Worm (Caenorhabditis elegans) whole organism, late embryonic: Measurements from ENCODE around the gene Y57G11C.499.

ENCODE experiments used
- C08G9.2 ChIP-seq: sonication (generic microtip); optimal IDR thresholded peaks from 2 replicates; lab custom pipeline; 2016; ENCODE audit warnings: mild to moderate bottlenecking, missing genetic modification characterization, moderate library complexity, missing compliant biosample characterization
- K02D7.2 ChIP-seq: sonication (generic microtip); optimal IDR thresholded peaks from 2 replicates; lab custom pipeline; 2017; ENCODE audit warnings: mild to moderate bottlenecking, missing genetic modification characterization, missing compliant biosample characterization
- T23F11.4 ChIP-seq: fragments of 200-800 bp; sonication (Bioruptor generic); optimal IDR thresholded peaks from 2 replicates; lab custom pipeline; 2018; ENCODE audit warnings: mild to moderate bottlenecking, missing genetic modification characterization, missing compliant biosample characterization
- ama-1 ChIP-seq: fragments of 150-350 bp; optimal IDR thresholded peaks from 2 replicates; lab custom pipeline; 2014
- ceh-18 ChIP-seq: sonication (generic microtip); optimal IDR thresholded peaks from 2 replicates; lab custom pipeline; 2016; ENCODE audit warnings: missing genetic modification characterization, missing compliant biosample characterization
- ceh-22 ChIP-seq: sonication (generic microtip); optimal IDR thresholded peaks from 2 replicates; lab custom pipeline; 2017; ENCODE audit warnings: missing biosample characterization, missing genetic modification characterization
- ceh-24 ChIP-seq: sonication (generic microtip); optimal IDR thresholded peaks from 2 replicates; lab custom pipeline; 2016; ENCODE audit warnings: mild to moderate bottlenecking, missing genetic modification characterization, missing compliant biosample characterization
- ceh-31 ChIP-seq: sonication (generic microtip); optimal IDR thresholded peaks from 2 replicates; lab custom pipeline; 2016; ENCODE audit warnings: missing genetic modification characterization, missing compliant biosample characterization
- ceh-45 ChIP-seq: fragments of 200-800 bp; sonication (Bioruptor generic); IDR thresholded peaks from 2 replicates; pipeline ENCODE4 v1.3.6; 2022; ENCODE audit warnings: missing genetic modification reagents, missing genetic modification characterization, missing compliant biosample characterization
- ceh-48 ChIP-seq: sonication (generic microtip); optimal IDR thresholded peaks from 2 replicates; lab custom pipeline; 2016; ENCODE audit warnings: missing genetic modification characterization, inconsistent platforms, missing compliant biosample characterization
- ceh-6 ChIP-seq: fragments of 200-800 bp; sonication (Bioruptor generic); optimal IDR thresholded peaks from 2 replicates; lab custom pipeline; 2018; ENCODE audit warnings: mild to moderate bottlenecking, missing genetic modification characterization, missing compliant biosample characterization
- che-1 ChIP-seq: sonication (generic microtip); optimal IDR thresholded peaks from 2 replicates; lab custom pipeline; 2016; ENCODE audit warnings: mild to moderate bottlenecking, missing genetic modification characterization, missing compliant biosample characterization
- dmd-4 ChIP-seq: sonication (generic microtip); optimal IDR thresholded peaks from 2 replicates; lab custom pipeline; 2016; ENCODE audit warnings: borderline replicate concordance, missing genetic modification characterization, missing compliant biosample characterization
- dve-1 ChIP-seq: sonication (generic microtip); optimal IDR thresholded peaks from 2 replicates; lab custom pipeline; 2017; ENCODE audit warnings: antibody characterized with exemption, mild to moderate bottlenecking, missing genetic modification characterization, missing compliant biosample characterization
- elt-2 ChIP-seq: sonication (generic microtip); optimal IDR thresholded peaks from 2 replicates; lab custom pipeline; 2016; ENCODE audit warnings: missing genetic modification reagents, missing genetic modification characterization, missing compliant biosample characterization
- elt-4 ChIP-seq: sonication (generic microtip); optimal IDR thresholded peaks from 2 replicates; lab custom pipeline; 2016; ENCODE audit warnings: missing genetic modification characterization, missing compliant biosample characterization
- eyg-1 ChIP-seq: sonication (generic microtip); optimal IDR thresholded peaks from 2 replicates; lab custom pipeline; 2016; ENCODE audit warnings: missing genotype, missing genetic modification characterization, missing compliant biosample characterization
- fkh-10 ChIP-seq: fragments of 150-350 bp; optimal IDR thresholded peaks from 2 replicates; lab custom pipeline; 2014; ENCODE audit warnings: missing biosample characterization, missing genetic modification reagents, missing genetic modification characterization
- fkh-6 ChIP-seq: sonication (generic microtip); optimal IDR thresholded peaks from 2 replicates; lab custom pipeline; 2016; ENCODE audit warnings: missing genetic modification characterization, missing compliant biosample characterization
- gmeb-2 ChIP-seq: sonication (generic microtip); optimal IDR thresholded peaks from 2 replicates; lab custom pipeline; 2016; ENCODE audit warnings: missing genetic modification characterization, inconsistent platforms, missing compliant biosample characterization
- hlh-13 ChIP-seq: fragments of 200-800 bp; sonication (Bioruptor generic); optimal IDR thresholded peaks from 2 replicates; lab custom pipeline; 2018; ENCODE audit warnings: mild to moderate bottlenecking, missing genetic modification characterization, missing compliant biosample characterization
- hlh-30 ChIP-seq: sonication (generic microtip); optimal IDR thresholded peaks from 2 replicates; lab custom pipeline; 2017; ENCODE audit warnings: antibody characterized with exemption, missing genetic modification characterization, missing compliant biosample characterization; ENCODE audit not compliant: insufficient read depth
- mec-3 ChIP-seq: sonication (generic microtip); optimal IDR thresholded peaks from 2 replicates; lab custom pipeline; 2016; ENCODE audit warnings: borderline replicate concordance, missing genetic modification characterization, missing compliant biosample characterization
- nfya-1 ChIP-seq: sonication (generic microtip); optimal IDR thresholded peaks from 2 replicates; lab custom pipeline; 2017; ENCODE audit warnings: missing genetic modification characterization, mild to moderate bottlenecking, missing compliant biosample characterization, antibody characterized with exemption, moderate library complexity
- nhr-232 ChIP-seq: sonication (generic microtip); optimal IDR thresholded peaks from 2 replicates; lab custom pipeline; 2016; ENCODE audit warnings: missing genetic modification characterization, missing compliant biosample characterization
- npax-4 ChIP-seq: sonication (generic microtip); optimal IDR thresholded peaks from 2 replicates; lab custom pipeline; 2016; ENCODE audit warnings: missing genetic modification characterization, missing compliant biosample characterization
- odd-2 ChIP-seq: sonication (generic microtip); optimal IDR thresholded peaks from 2 replicates; lab custom pipeline; 2017; ENCODE audit warnings: antibody characterized with exemption, mild to moderate bottlenecking, missing genetic modification characterization, missing compliant biosample characterization
- pag-3 ChIP-seq: sonication (generic microtip); optimal IDR thresholded peaks from 2 replicates; lab custom pipeline; 2016; ENCODE audit warnings: missing compliant biosample characterization, missing genetic modification characterization, borderline replicate concordance
- pat-9 ChIP-seq: fragments of 200-800 bp; sonication (Bioruptor generic); optimal IDR thresholded peaks from 2 replicates; lab custom pipeline; 2018; ENCODE audit warnings: mild to moderate bottlenecking, missing genetic modification characterization, moderate library complexity, missing compliant biosample characterization
- pax-1 ChIP-seq: fragments of 150-350 bp; optimal IDR thresholded peaks from 2 replicates; lab custom pipeline; 2014; ENCODE audit warnings: missing biosample characterization, missing genetic modification characterization
- pha-4 ChIP-seq: fragments of 150-350 bp; optimal IDR thresholded peaks from 2 replicates; lab custom pipeline; 2018; ENCODE audit warnings: missing biosample characterization, missing genetic modification reagents, missing genetic modification characterization
- ref-2 ChIP-seq: sonication (generic microtip); optimal IDR thresholded peaks from 2 replicates; lab custom pipeline; 2016; ENCODE audit warnings: missing genetic modification characterization, missing compliant biosample characterization
- rnt-1 ChIP-seq: sonication (generic microtip); optimal IDR thresholded peaks from 2 replicates; lab custom pipeline; 2016; ENCODE audit warnings: missing genetic modification characterization, missing compliant biosample characterization
- sdc-2 ChIP-seq: sonication (generic microtip); optimal IDR thresholded peaks from 2 replicates; lab custom pipeline; 2016; ENCODE audit warnings: missing genotype, missing genetic modification characterization, missing compliant biosample characterization
- sox-4 ChIP-seq: sonication (generic microtip); optimal IDR thresholded peaks from 2 replicates; lab custom pipeline; 2017; ENCODE audit warnings: mild to moderate bottlenecking, missing genetic modification characterization, inconsistent platforms, missing compliant biosample characterization
- tbx-2 ChIP-seq: sonication (generic microtip); optimal IDR thresholded peaks from 2 replicates; lab custom pipeline; 2016; ENCODE audit warnings: missing genetic modification characterization, missing compliant biosample characterization
- tbx-7 ChIP-seq: sonication (generic microtip); optimal IDR thresholded peaks from 2 replicates; lab custom pipeline; 2016; ENCODE audit warnings: missing genotype, missing genetic modification characterization, missing compliant biosample characterization
- ttx-3 ChIP-seq: sonication (generic microtip); optimal IDR thresholded peaks from 2 replicates; lab custom pipeline; 2016; ENCODE audit warnings: missing genetic modification reagents, missing genetic modification characterization, missing compliant biosample characterization
- unc-3 ChIP-seq, 2 experiments: fragments of 200-800 bp in 1 of 2; sonication (Bioruptor generic) in 1 of 2; sonication (generic microtip) in 1 of 2; conservative IDR thresholded peaks in 1 of 2; optimal IDR thresholded peaks in 1 of 2; 2 replicates each; pipeline versions ENCODE4 v1.3.6 to Lab custom; 2016 to 2022; ENCODE audit warnings: missing compliant biosample characterization in 2 of 2, missing genetic modification characterization in 2 of 2, missing genetic modification reagents in 1 of 2
- unc-42 ChIP-seq: sonication (generic microtip); optimal IDR thresholded peaks from 2 replicates; lab custom pipeline; 2016; ENCODE audit warnings: missing genotype, missing genetic modification characterization, missing compliant biosample characterization
- unc-86 ChIP-seq: sonication (generic microtip); optimal IDR thresholded peaks from 2 replicates; lab custom pipeline; 2016; ENCODE audit warnings: missing genetic modification characterization, missing compliant biosample characterization
- zip-5 ChIP-seq: sonication (generic microtip); optimal IDR thresholded peaks from 2 replicates; lab custom pipeline; 2016; ENCODE audit warnings: missing genetic modification characterization, missing compliant biosample characterization
- ztf-16 ChIP-seq: sonication (generic microtip); optimal IDR thresholded peaks from 2 replicates; lab custom pipeline; 2017; ENCODE audit warnings: missing genetic modification characterization, missing compliant biosample characterization

The Y57G11C.499 gene

DNA sequence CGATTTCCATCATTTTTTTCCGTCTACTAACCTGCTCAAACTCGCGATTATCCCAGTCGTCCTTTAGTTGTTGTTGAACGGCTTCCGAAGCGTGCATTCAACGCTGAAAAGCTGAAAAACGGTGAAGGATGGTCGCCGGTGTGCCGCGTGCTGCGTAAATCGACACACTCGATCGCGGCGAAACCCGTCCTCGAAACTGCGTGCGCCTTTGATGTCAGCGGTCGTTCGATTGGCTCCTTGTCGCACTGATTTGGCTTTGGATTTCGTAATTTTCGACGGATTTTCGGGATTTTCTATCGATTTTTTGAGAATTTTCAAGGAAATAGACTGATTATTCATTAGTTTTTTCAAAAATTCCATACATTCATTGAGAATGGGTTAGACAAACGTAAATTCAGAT, 42.6 kb upstream of the Y57G11C.499 start, which contains the start of the genes Y57G11C.1147 and nuo-3:
Gene Y57G11C.1147 (minus strand): TSS at position 161 of the 400 bp plus-strand sequence.
Gene nuo-3 (minus strand): TSS at position 191 of the 400 bp plus-strand sequence.
- TF ChIP-seq pat-9 (tag; lab: Kevin White, UChicago) (no peak), eyg-1 (no peak), pag-3 (no peak), nhr-232 (tag; lab: Kevin White, UChicago) (no peak), nfya-1 (tag; lab: Kevin White, UChicago) (peak; percentile 16), unc-3 (GFP tag; conservative IDR thresholded peaks at IDR 0.05; lab: Robert Waterston, UW) (no peak), unc-3 (tag; optimal IDR thresholded peaks at IDR 0.05; lab: Kevin White, UChicago) (no peak), ceh-22 (tag; lab: Kevin White, UChicago) (no peak)
- TF ChIP-seq, all 69 proteins: peak for 1

DNA sequence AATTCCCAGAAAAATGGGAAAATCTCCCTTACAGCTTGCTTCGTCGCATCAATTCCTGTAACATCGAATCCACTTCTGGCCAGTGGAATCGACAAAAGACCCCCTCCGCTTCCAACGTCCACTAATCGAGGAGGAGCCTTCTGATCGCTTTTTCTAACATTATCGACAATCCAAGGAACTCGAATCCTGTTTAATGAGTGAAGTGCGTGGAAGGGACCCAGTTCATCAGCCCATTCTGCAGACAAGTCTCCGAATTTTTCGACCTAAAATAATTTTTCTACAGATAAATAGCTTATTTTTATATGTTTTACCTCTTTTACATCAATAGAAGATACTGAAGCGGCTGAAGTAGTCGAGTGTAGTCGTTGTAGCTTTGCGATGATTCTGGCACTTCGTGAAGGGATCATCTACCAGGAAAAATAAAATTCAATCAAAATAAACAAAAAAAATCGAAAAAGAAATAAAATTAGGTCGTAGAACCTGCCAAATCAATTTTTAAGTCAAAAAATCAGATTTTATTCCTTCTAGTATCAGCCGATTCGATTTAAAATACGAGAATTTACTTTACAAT, 41.3 kb upstream of the Y57G11C.499 start, which contains the start of gene coq-3:
Gene coq-3 (minus strand): TSS at position 407 of the 571 bp plus-strand sequence.
- no peak for TF ChIP-seq ceh-48 (tag; lab: Kevin White, UChicago)
- TF ChIP-seq mec-3 (tag; lab: Kevin White, UChicago) = no peak
- TF ChIP-seq ceh-18 = no peak
- no peak for TF ChIP-seq tbx-7 (tag; lab: Kevin White, UChicago)
- no peak for TF ChIP-seq C08G9.2 (tag; lab: Kevin White, UChicago)
- TF ChIP-seq unc-42 (tag; lab: Kevin White, UChicago) = no peak
- TF ChIP-seq ztf-16 = no peak
- TF ChIP-seq ceh-31 (tag; lab: Kevin White, UChicago) = no peak
- TF ChIP-seq ref-2 (tag; lab: Kevin White, UChicago) = no peak
- TF ChIP-seq ttx-3 = no peak

DNA sequence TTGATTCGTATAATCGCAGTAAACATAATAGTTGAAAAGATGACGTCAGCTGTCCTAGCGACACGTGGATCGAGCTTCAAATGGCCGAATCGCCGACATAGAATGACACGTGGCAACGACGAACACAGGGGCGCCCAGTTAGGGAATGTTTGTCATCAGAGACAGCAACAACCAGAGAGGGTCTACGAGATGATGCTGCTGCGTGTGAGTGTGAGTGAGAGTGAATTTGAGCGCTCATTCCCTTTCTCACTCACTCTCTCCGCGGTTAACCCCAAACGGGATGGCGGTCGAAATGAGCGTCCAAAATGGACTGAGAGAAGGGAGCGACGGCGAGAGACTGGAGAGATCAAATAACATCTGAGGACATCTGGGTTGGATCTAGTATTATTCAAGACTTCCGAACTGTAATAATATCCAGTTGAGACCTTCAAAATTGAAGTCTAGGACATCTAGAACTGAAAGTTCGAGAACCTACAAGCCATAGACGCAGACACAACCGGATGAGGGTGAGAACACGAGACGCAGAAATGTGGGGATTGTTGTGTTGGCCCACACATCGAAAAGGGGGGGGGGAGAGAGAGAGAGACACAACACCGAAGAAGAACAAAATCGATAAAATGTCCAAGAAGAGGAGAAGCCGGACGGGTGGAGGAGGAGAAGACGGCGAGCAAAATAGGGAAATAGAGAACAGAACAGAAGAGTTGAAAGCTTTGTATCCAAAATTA, 39.3 kb upstream of the Y57G11C.499 start:
- no peak for TF ChIP-seq pha-4 (tag; lab: Kevin White, UChicago)
- peak; percentile 30 for TF ChIP-seq ceh-18
- TF ChIP-seq sox-4 (tag; lab: Kevin White, UChicago) = no peak
- no peak for TF ChIP-seq nhr-232 (tag; lab: Kevin White, UChicago)
- no peak for TF ChIP-seq elt-4 (tag; lab: Kevin White, UChicago)
- peak; percentile 75 for TF ChIP-seq nfya-1 (tag; lab: Kevin White, UChicago)
- no peak for TF ChIP-seq tbx-7 (tag; lab: Kevin White, UChicago)
- no peak for TF ChIP-seq gmeb-2 (tag; lab: Kevin White, UChicago)
- no peak for TF ChIP-seq pax-1 (tag; lab: Kevin White, UChicago)
- no peak for TF ChIP-seq unc-86 (tag; lab: Kevin White, UChicago)
- TF ChIP-seq ceh-22 (tag; lab: Kevin White, UChicago) = no peak
- TF ChIP-seq dmd-4 (tag; lab: Kevin White, UChicago) = no peak
- no peak for TF ChIP-seq pag-3
- TF ChIP-seq pat-9 (tag; lab: Kevin White, UChicago) = no peak
- no peak for TF ChIP-seq fkh-6 (tag; lab: Kevin White, UChicago)
- TF ChIP-seq ceh-48 (tag; lab: Kevin White, UChicago) = peak; percentile 94
- no peak for TF ChIP-seq eyg-1
- TF ChIP-seq ztf-16 = no peak
- TF ChIP-seq unc-3 (GFP tag; conservative IDR thresholded peaks at IDR 0.05; lab: Robert Waterston, UW) = no peak
- TF ChIP-seq unc-3 (tag; optimal IDR thresholded peaks at IDR 0.05; lab: Kevin White, UChicago) = no peak
- TF ChIP-seq ama-1 (lab: Kevin White, UChicago) = no peak
- no peak for TF ChIP-seq hlh-13
- peak; percentile 61 for TF ChIP-seq rnt-1 (tag; lab: Kevin White, UChicago)
- no peak for TF ChIP-seq mec-3 (tag; lab: Kevin White, UChicago)
- no peak for TF ChIP-seq elt-2
- no peak for TF ChIP-seq dve-1 (tag; lab: Kevin White, UChicago)
- no peak for TF ChIP-seq che-1
- TF ChIP-seq odd-2 (tag; lab: Kevin White, UChicago) = no peak
- peak; percentile 34 for TF ChIP-seq fkh-10 (GFP tag; lab: Kevin White, UChicago)
- no peak for TF ChIP-seq K02D7.2 (tag; lab: Kevin White, UChicago)
- TF ChIP-seq ceh-24 = no peak
- TF ChIP-seq T23F11.4 (GFP tag; lab: Kevin White, UChicago) = no peak
- TF ChIP-seq ceh-45 = no peak
- TF ChIP-seq ref-2 (tag; lab: Kevin White, UChicago) = peak; percentile 59
- no peak for TF ChIP-seq npax-4 (tag; lab: Kevin White, UChicago)
- TF ChIP-seq sdc-2 = no peak
- no peak for TF ChIP-seq C08G9.2 (tag; lab: Kevin White, UChicago)
- TF ChIP-seq ceh-6 (GFP tag; lab: Kevin White, UChicago) = peak; percentile 27
- TF ChIP-seq hlh-30 = peak; percentile 21
- peak; percentile 36 for TF ChIP-seq tbx-2 (tag; lab: Kevin White, UChicago)
- no peak for TF ChIP-seq ttx-3
- no peak for TF ChIP-seq zip-5 (tag; lab: Kevin White, UChicago)
